Worm (Caenorhabditis elegans) whole organism, L4 larva: ENCODE measurements around the gene vps-35.

ENCODE experiments used
- R02D3.7 ChIP-seq: fragments of 150-350 bp; sonication (generic microtip); optimal IDR thresholded peaks from 3 replicates; lab custom pipeline; 2014; ENCODE audit warnings: missing biosample characterization, missing genetic modification characterization
- ama-1 ChIP-seq: fragments of 150-350 bp; optimal IDR thresholded peaks from 2 replicates; lab custom pipeline; 2014; ENCODE audit warnings: inconsistent platforms, mixed read lengths
- daf-12 ChIP-seq: fragments of 150-350 bp; optimal IDR thresholded peaks from 2 replicates; lab custom pipeline; 2014; ENCODE audit warnings: missing biosample characterization, missing genetic modification reagents, missing genetic modification characterization
- daf-8 ChIP-seq: fragments of 200-800 bp; sonication (Bioruptor generic); IDR thresholded peaks from 2 replicates; pipeline ENCODE4 v1.3.6; 2022; ENCODE audit warnings: missing genetic modification characterization, missing compliant biosample characterization
- dve-1 ChIP-seq: sonication (generic microtip); optimal IDR thresholded peaks from 2 replicates; lab custom pipeline; 2017; ENCODE audit warnings: antibody characterized with exemption, mild to moderate bottlenecking, missing genetic modification characterization, missing compliant biosample characterization; ENCODE audit not compliant: insufficient read depth
- hlh-30 ChIP-seq: sonication (generic microtip); optimal IDR thresholded peaks from 2 replicates; lab custom pipeline; 2017; ENCODE audit warnings: antibody characterized with exemption, mild to moderate bottlenecking, missing genetic modification characterization, missing compliant biosample characterization; ENCODE audit not compliant: insufficient read depth
- lsy-2 ChIP-seq, 2 experiments: fragments of 150-350 bp in 1 of 2; sonication (generic microtip) in 1 of 2; optimal IDR thresholded peaks; 2 replicates each; lab custom pipeline; 2014 to 2017; ENCODE audit warnings: missing biosample characterization in 2 of 2, missing genetic modification characterization in 2 of 2
- nhr-11 ChIP-seq: fragments of 150-350 bp; optimal IDR thresholded peaks from 2 replicates; lab custom pipeline; 2014; ENCODE audit warnings: missing biosample characterization, missing genetic modification characterization
- nhr-237 ChIP-seq: sonication (generic microtip); optimal IDR thresholded peaks from 2 replicates; lab custom pipeline; 2017; ENCODE audit warnings: missing biosample characterization, missing genetic modification characterization
- nhr-25 ChIP-seq: sonication (generic microtip); optimal IDR thresholded peaks from 2 replicates; lab custom pipeline; 2017; ENCODE audit warnings: missing genetic modification characterization, mild to moderate bottlenecking, missing compliant biosample characterization, antibody characterized with exemption, moderate library complexity, borderline replicate concordance; ENCODE audit not compliant: insufficient read depth
- nhr-41 ChIP-seq: fragments of 200-800 bp; sonication (Bioruptor generic); IDR thresholded peaks from 2 replicates; pipeline ENCODE4 v1.3.6; 2022; ENCODE audit warnings: missing genetic modification reagents, missing genetic modification characterization, missing compliant biosample characterization
- pha-4 ChIP-seq, 2 experiments: fragments of 150-350 bp in 1 of 2; fragments of 200-800 bp in 1 of 2; sonication (Bioruptor generic) in 1 of 2; IDR thresholded peaks in 1 of 2; optimal IDR thresholded peaks in 1 of 2; 2 replicates each; pipeline versions ENCODE4 v1.3.6 to Lab custom; 2014 to 2022; ENCODE audit warnings: missing genetic modification characterization in 2 of 2, missing genetic modification reagents in 2 of 2, missing biosample characterization in 1 of 2, missing compliant biosample characterization in 1 of 2
- ztf-11 ChIP-seq: fragments of 150-350 bp; optimal IDR thresholded peaks from 2 replicates; lab custom pipeline; 2014; ENCODE audit warnings: missing biosample characterization, missing genetic modification characterization

DNA sequence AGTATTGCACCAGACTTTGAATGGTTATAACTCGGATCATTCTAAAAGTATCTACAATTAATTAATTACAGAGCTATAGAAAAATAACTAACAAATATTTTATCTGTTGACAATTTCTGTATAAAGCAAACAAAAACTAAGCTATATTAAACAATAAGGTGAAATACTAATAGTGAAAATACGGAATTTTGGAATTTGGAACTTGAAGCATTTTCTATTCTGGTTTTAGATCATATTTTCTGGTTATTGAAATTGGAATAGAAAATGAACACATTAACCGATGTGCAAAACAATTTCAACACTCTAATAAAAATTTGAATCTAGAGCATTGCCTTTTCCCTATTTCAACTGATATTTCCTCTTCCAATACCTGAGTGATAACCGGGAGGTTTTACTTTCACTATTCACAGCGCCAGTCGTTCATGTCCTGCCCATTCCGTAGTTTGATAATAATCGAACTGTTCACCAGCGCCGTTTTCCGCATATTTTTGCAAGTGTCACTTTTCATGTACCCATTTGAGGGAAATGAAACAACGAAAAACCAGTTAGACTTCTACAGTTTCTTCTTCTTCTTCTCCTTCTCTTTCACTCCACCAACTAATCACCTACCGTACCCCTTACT, 7.6 kb upstream of the vps-35 start:
- TF ChIP-seq ama-1 (lab: Kevin White, UChicago) (no peak), ztf-11 (tag; lab: Kevin White, UChicago) (no peak), dve-1 (tag; lab: Kevin White, UChicago) (no peak), daf-8 (no peak), nhr-237 (tag; lab: Kevin White, UChicago) (no peak), hlh-30 (tag; lab: Kevin White, UChicago) (no peak), nhr-25 (no peak), nhr-41 (GFP tag; lab: Robert Waterston, UW) (no peak), daf-12 (tag; lab: Kevin White, UChicago) (no peak), pha-4 (GFP tag; IDR thresholded peaks at IDR 0.05; lab: Robert Waterston, UW) (no peak), pha-4 (tag; optimal IDR thresholded peaks at IDR 0.05; lab: Kevin White, UChicago) (no peak), nhr-11 (tag; lab: Kevin White, UChicago) (no peak), R02D3.7 (tag; lab: Kevin White, UChicago) (no peak), lsy-2 (tag; optimal IDR thresholded peaks at IDR 0.05; lab: Kevin White, UChicago) (no peak)
